In genomic region chr3R:19632685-19633116, dm6 we compare ENCODE assay signal across 1 fruit fly cellular context.
TF ChIP-seq lines count a peak whose summit lies in the region.

Gene CG6231, minus strand, starts transcription at chr3R:19632718.

TF ChIP-seq in whole organism, embryonic, 481 proteins besides CTCF, POLR2A, EP300 and RAD21 (continued from another document and continues in another):
- TF ChIP-seq CG8924 (tag; optimal IDR thresholded peaks at IDR 0.05; lab: Kevin White, UChicago), result no peak
- TF ChIP-seq CG10654 (GFP tag; optimal IDR thresholded peaks at IDR 0.05; lab: Kevin White, UChicago), result no peak
- peak; percentile 30 for TF ChIP-seq ATbp (GFP tag; optimal IDR thresholded peaks at IDR 0.05; lab: Kevin White, UChicago)
- TF ChIP-seq CG18599 (GFP tag; optimal IDR thresholded peaks at IDR 0.05; lab: Kevin White, UChicago), result peak; percentile 25
- no peak for TF ChIP-seq Dek (tag; optimal IDR thresholded peaks at IDR 0.05; lab: Kevin White, UChicago)
- no peak for TF ChIP-seq CG8290 (GFP tag; optimal IDR thresholded peaks at IDR 0.05; lab: Kevin White, UChicago)
- TF ChIP-seq CG8290 (tag; optimal IDR thresholded peaks at IDR 0.05; lab: Kevin White, UChicago), result peak in 1 of 2 experiments; percentile 41
- no peak for TF ChIP-seq CG3065 (GFP tag; optimal IDR thresholded peaks at IDR 0.05; lab: Kevin White, UChicago)
- no peak for TF ChIP-seq tx (GFP tag; optimal IDR thresholded peaks at IDR 0.05; lab: Kevin White, UChicago)
- TF ChIP-seq nau (GFP tag; optimal IDR thresholded peaks at IDR 0.05; lab: Kevin White, UChicago), result no peak
- no peak for TF ChIP-seq CG9727 (GFP tag; optimal IDR thresholded peaks at IDR 0.05; lab: Kevin White, UChicago)
- no peak for TF ChIP-seq CG10267 (tag; optimal IDR thresholded peaks at IDR 0.05; lab: Kevin White, UChicago)
- no peak for TF ChIP-seq nerfin-1 (tag; optimal IDR thresholded peaks at IDR 0.05; lab: Kevin White, UChicago)
- TF ChIP-seq croc (GFP tag; conservative IDR thresholded peaks at IDR 0.05; lab: Robert Waterston, UW), result no peak
- peak; percentile 67 to 75 for TF ChIP-seq Trl (optimal IDR thresholded peaks at IDR 0.05; lab: Kevin White, UChicago)
- no peak for TF ChIP-seq Trl (GFP tag; optimal IDR thresholded peaks at IDR 0.05; lab: Kevin White, UChicago)
- TF ChIP-seq Max (GFP tag; optimal IDR thresholded peaks at IDR 0.05; lab: Kevin White, UChicago), result no peak
- no peak for TF ChIP-seq sisA (GFP tag; IDR thresholded peaks at IDR 0.05; lab: Robert Waterston, UW)
- TF ChIP-seq CG6813 (GFP tag; optimal IDR thresholded peaks at IDR 0.05; lab: Kevin White, UChicago), result no peak
- no peak for TF ChIP-seq luna (GFP tag; optimal IDR thresholded peaks at IDR 0.05; lab: Kevin White, UChicago)
- no peak for TF ChIP-seq CG2120 (GFP tag; optimal IDR thresholded peaks at IDR 0.05; lab: Kevin White, UChicago)
- TF ChIP-seq br (optimal IDR thresholded peaks at IDR 0.05; lab: Kevin White, UChicago), result no peak
- no peak for TF ChIP-seq PHDP (tag; optimal IDR thresholded peaks at IDR 0.05; lab: Kevin White, UChicago)
- TF ChIP-seq CG18476 (GFP tag; optimal IDR thresholded peaks at IDR 0.05; lab: Kevin White, UChicago), result no peak
- no peak for TF ChIP-seq YL-1 (GFP tag; optimal IDR thresholded peaks at IDR 0.05; lab: Kevin White, UChicago)
- no peak for TF ChIP-seq esg (GFP tag; conservative IDR thresholded peaks at IDR 0.05; lab: Robert Waterston, UW)
- no peak for TF ChIP-seq jing (GFP tag; optimal IDR thresholded peaks at IDR 0.05; lab: Kevin White, UChicago)
- no peak for TF ChIP-seq grn (GFP tag; optimal IDR thresholded peaks at IDR 0.05; lab: Kevin White, UChicago)
- no peak for TF ChIP-seq Bteb2 (GFP tag; optimal IDR thresholded peaks at IDR 0.05; lab: Kevin White, UChicago)
- no peak for TF ChIP-seq CG9817 (tag; optimal IDR thresholded peaks at IDR 0.05; lab: Kevin White, UChicago)
- no peak for TF ChIP-seq zfh2 (GFP tag; optimal IDR thresholded peaks at IDR 0.05; lab: Kevin White, UChicago)
- no peak for TF ChIP-seq Hr39 (optimal IDR thresholded peaks at IDR 0.05; lab: Kevin White, UChicago)
- no peak for TF ChIP-seq Mad (GFP tag; optimal IDR thresholded peaks at IDR 0.05; lab: Kevin White, UChicago)
- no peak for TF ChIP-seq gsb-n (tag; optimal IDR thresholded peaks at IDR 0.05; lab: Kevin White, UChicago)
- no peak for TF ChIP-seq Camta (GFP tag; optimal IDR thresholded peaks at IDR 0.05; lab: Kevin White, UChicago)
- no peak for TF ChIP-seq CG8388 (GFP tag; optimal IDR thresholded peaks at IDR 0.05; lab: Kevin White, UChicago)
- TF ChIP-seq jumu (GFP tag; optimal IDR thresholded peaks at IDR 0.05; lab: Kevin White, UChicago), result no peak
- TF ChIP-seq fd64A (GFP tag; optimal IDR thresholded peaks at IDR 0.05; lab: Kevin White, UChicago), result no peak
- TF ChIP-seq Atf3 (GFP tag; optimal IDR thresholded peaks at IDR 0.05; lab: Kevin White, UChicago), result peak; percentile 67
- peak; percentile 92; the same call in 3 of the 4 replicates for TF ChIP-seq chinmo (GFP tag; IDR thresholded peaks at IDR 0.05; lab: Robert Waterston, UW; ENCODE audit: partially characterized antibody)
- no peak for TF ChIP-seq ap (GFP tag; IDR thresholded peaks at IDR 0.05; lab: Robert Waterston, UW)
- no peak for TF ChIP-seq sr (GFP tag; IDR thresholded peaks at IDR 0.05; lab: Robert Waterston, UW)
- no peak for TF ChIP-seq oc (tag; optimal IDR thresholded peaks at IDR 0.05; lab: Kevin White, UChicago)
- TF ChIP-seq CG16815 (GFP tag; optimal IDR thresholded peaks at IDR 0.05; lab: Kevin White, UChicago), result no peak
- TF ChIP-seq CG3726 (GFP tag; IDR thresholded peaks at IDR 0.05; lab: Robert Waterston, UW), result no peak
- TF ChIP-seq CG2875 (GFP tag; optimal IDR thresholded peaks at IDR 0.05; lab: Kevin White, UChicago), result no peak
- TF ChIP-seq Scr (GFP tag; IDR thresholded peaks at IDR 0.05; lab: Robert Waterston, UW; ENCODE audit: partially characterized antibody), result no peak
- no peak for TF ChIP-seq Hr3 (GFP tag; optimal IDR thresholded peaks at IDR 0.05; lab: Kevin White, UChicago)
- TF ChIP-seq h (optimal IDR thresholded peaks at IDR 0.05; lab: Kevin White, UChicago), result no peak
- TF ChIP-seq CG43689 (GFP tag; IDR thresholded peaks at IDR 0.05; lab: Robert Waterston, UW), result no peak
- TF ChIP-seq CG10543 (GFP tag; optimal IDR thresholded peaks at IDR 0.05; lab: Kevin White, UChicago), result peak; percentile 33
- no peak for TF ChIP-seq CG18262 (tag; optimal IDR thresholded peaks at IDR 0.05; lab: Kevin White, UChicago)
- TF ChIP-seq sug (tag; optimal IDR thresholded peaks at IDR 0.05; lab: Kevin White, UChicago), result no peak
- no peak for TF ChIP-seq CG17385 (GFP tag; optimal IDR thresholded peaks at IDR 0.05; lab: Kevin White, UChicago)
- no peak for TF ChIP-seq CG8765 (GFP tag; IDR thresholded peaks at IDR 0.05; lab: Robert Waterston, UW)
- TF ChIP-seq Tbp (GFP tag; optimal IDR thresholded peaks at IDR 0.05; lab: Kevin White, UChicago), result no peak
- TF ChIP-seq schlank (tag; optimal IDR thresholded peaks at IDR 0.05; lab: Kevin White, UChicago), result no peak
- no peak for TF ChIP-seq CG6689 (GFP tag; IDR thresholded peaks at IDR 0.05; lab: Robert Waterston, UW)
- no peak for TF ChIP-seq CG2199 (GFP tag; IDR thresholded peaks at IDR 0.05; lab: Robert Waterston, UW)
- TF ChIP-seq dan (GFP tag; IDR thresholded peaks at IDR 0.05; lab: Robert Waterston, UW), result no peak
- TF ChIP-seq wor (GFP tag; IDR thresholded peaks at IDR 0.05; lab: Robert Waterston, UW), result no peak
- TF ChIP-seq CrebB (tag; optimal IDR thresholded peaks at IDR 0.05; lab: Kevin White, UChicago), result no peak
- TF ChIP-seq CkIIα-i1 (GFP tag; IDR thresholded peaks at IDR 0.05; lab: Robert Waterston, UW), result no peak
- TF ChIP-seq Kr (GFP tag; optimal IDR thresholded peaks at IDR 0.05; lab: Kevin White, UChicago), result no peak
- TF ChIP-seq CG4360 (GFP tag; IDR thresholded peaks at IDR 0.05; lab: Robert Waterston, UW), result no peak
- TF ChIP-seq CG18011 (GFP tag; optimal IDR thresholded peaks at IDR 0.05; lab: Kevin White, UChicago), result no peak
- TF ChIP-seq seq (GFP tag; IDR thresholded peaks at IDR 0.05; lab: Robert Waterston, UW), result no peak
- TF ChIP-seq pzg (GFP tag; optimal IDR thresholded peaks at IDR 0.05; lab: Kevin White, UChicago), result no peak
- TF ChIP-seq vfl (GFP tag; optimal IDR thresholded peaks at IDR 0.05; lab: Kevin White, UChicago), result no peak
- no peak for TF ChIP-seq Oli (tag; optimal IDR thresholded peaks at IDR 0.05; lab: Kevin White, UChicago)
- no peak for TF ChIP-seq HLH4C (GFP tag; IDR thresholded peaks at IDR 0.05; lab: Robert Waterston, UW; ENCODE audit: partially characterized antibody)
- TF ChIP-seq CG14667 (GFP tag; IDR thresholded peaks at IDR 0.05; lab: Robert Waterston, UW), result no peak
- TF ChIP-seq ac (GFP tag; optimal IDR thresholded peaks at IDR 0.05; lab: Kevin White, UChicago), result no peak
- no peak for TF ChIP-seq Blimp-1 (GFP tag; optimal IDR thresholded peaks at IDR 0.05; lab: Kevin White, UChicago)
- no peak for TF ChIP-seq CG32772 (GFP tag; IDR thresholded peaks at IDR 0.05; lab: Robert Waterston, UW)
- no peak for TF ChIP-seq pho (GFP tag; optimal IDR thresholded peaks at IDR 0.05; lab: Kevin White, UChicago)
- TF ChIP-seq dati (GFP tag; IDR thresholded peaks at IDR 0.05; lab: Robert Waterston, UW), result no peak
- no peak for TF ChIP-seq Dip3 (GFP tag; optimal IDR thresholded peaks at IDR 0.05; lab: Kevin White, UChicago)
- TF ChIP-seq HmgZ (tag; optimal IDR thresholded peaks at IDR 0.05; lab: Kevin White, UChicago), result no peak
- TF ChIP-seq CG1529 (GFP tag; optimal IDR thresholded peaks at IDR 0.05; lab: Kevin White, UChicago), result no peak
- no peak for TF ChIP-seq Optix (GFP tag; IDR thresholded peaks at IDR 0.05; lab: Robert Waterston, UW)
- TF ChIP-seq Side (GFP tag; optimal IDR thresholded peaks at IDR 0.05; lab: Kevin White, UChicago), result no peak
- no peak for TF ChIP-seq grau (tag; optimal IDR thresholded peaks at IDR 0.05; lab: Kevin White, UChicago)
- 0 out of 3 replicates have a peak, but pooled peaks have one; percentile 18 for TF ChIP-seq CG7963 (GFP tag; IDR thresholded peaks at IDR 0.05; lab: Robert Waterston, UW; ENCODE audit: partially characterized antibody)
- TF ChIP-seq CG15073 (GFP tag; optimal IDR thresholded peaks at IDR 0.05; lab: Kevin White, UChicago), result no peak
- TF ChIP-seq gfzf (GFP tag; optimal IDR thresholded peaks at IDR 0.05; lab: Kevin White, UChicago), result no peak
- TF ChIP-seq CG12942 (GFP tag; optimal IDR thresholded peaks at IDR 0.05; lab: Kevin White, UChicago), result no peak
- no peak for TF ChIP-seq amos (GFP tag; IDR thresholded peaks at IDR 0.05; lab: Robert Waterston, UW; ENCODE audit: partially characterized antibody)
- no peak for TF ChIP-seq danr (GFP tag; IDR thresholded peaks at IDR 0.05; lab: Robert Waterston, UW)
- no peak for TF ChIP-seq TFAM (GFP tag; optimal IDR thresholded peaks at IDR 0.05; lab: Kevin White, UChicago)
- 0 out of 3 replicates have a peak, but pooled peaks have one; percentile 32 for TF ChIP-seq CG6791 (GFP tag; IDR thresholded peaks at IDR 0.05; lab: Robert Waterston, UW; ENCODE audit: partially characterized antibody)
- TF ChIP-seq CG6654 (GFP tag; optimal IDR thresholded peaks at IDR 0.05; lab: Kevin White, UChicago), result no peak
- TF ChIP-seq emc (GFP tag; optimal IDR thresholded peaks at IDR 0.05; lab: Kevin White, UChicago), result no peak
- TF ChIP-seq Rx (GFP tag; IDR thresholded peaks at IDR 0.05; lab: Robert Waterston, UW), result no peak
- no peak for TF ChIP-seq CG11093 (GFP tag; IDR thresholded peaks at IDR 0.05; lab: Robert Waterston, UW)
- no peak for TF ChIP-seq ci (GFP tag; IDR thresholded peaks at IDR 0.05; lab: Robert Waterston, UW)
- TF ChIP-seq CG13624 (GFP tag; optimal IDR thresholded peaks at IDR 0.05; lab: Kevin White, UChicago), result no peak
- no peak for TF ChIP-seq CG31365 (tag; optimal IDR thresholded peaks at IDR 0.05; lab: Kevin White, UChicago)
- no peak for TF ChIP-seq pfk (GFP tag; optimal IDR thresholded peaks at IDR 0.05; lab: Kevin White, UChicago)
- TF ChIP-seq Sox100B (GFP tag; optimal IDR thresholded peaks at IDR 0.05; lab: Kevin White, UChicago), result no peak
- no peak for TF ChIP-seq NC2β (GFP tag; optimal IDR thresholded peaks at IDR 0.05; lab: Kevin White, UChicago)
- TF ChIP-seq bcd (GFP tag; optimal IDR thresholded peaks at IDR 0.05; lab: Kevin White, UChicago), result no peak
- peak; percentile 35; the same call in 1 of the 3 replicates for TF ChIP-seq CG16813 (GFP tag; IDR thresholded peaks at IDR 0.05; lab: Robert Waterston, UW; ENCODE audit: partially characterized antibody)
- TF ChIP-seq sens-2 (GFP tag; IDR thresholded peaks at IDR 0.05; lab: Robert Waterston, UW), result no peak
- no peak for TF ChIP-seq cato (GFP tag; optimal IDR thresholded peaks at IDR 0.05; lab: Kevin White, UChicago; ENCODE audit: borderline replicate concordance)
- TF ChIP-seq Atf6 (GFP tag; IDR thresholded peaks at IDR 0.05; lab: Robert Waterston, UW), result no peak
- TF ChIP-seq Neu2 (GFP tag; optimal IDR thresholded peaks at IDR 0.05; lab: Kevin White, UChicago; ENCODE audit: borderline replicate concordance), result no peak
- TF ChIP-seq CG1603 (tag; optimal IDR thresholded peaks at IDR 0.05; lab: Kevin White, UChicago), result no peak
- no peak for TF ChIP-seq z (GFP tag; IDR thresholded peaks at IDR 0.05; lab: Robert Waterston, UW)
- no peak for TF ChIP-seq Meics (GFP tag; optimal IDR thresholded peaks at IDR 0.05; lab: Kevin White, UChicago)
- TF ChIP-seq Spps (tag; optimal IDR thresholded peaks at IDR 0.05; lab: Kevin White, UChicago), result no peak
- no peak for TF ChIP-seq Dfd (GFP tag; optimal IDR thresholded peaks at IDR 0.05; lab: Kevin White, UChicago)
- TF ChIP-seq CG14710 (tag; optimal IDR thresholded peaks at IDR 0.05; lab: Kevin White, UChicago), result no peak
- TF ChIP-seq ranshi (GFP tag; IDR thresholded peaks at IDR 0.05; lab: Robert Waterston, UW), result 0 out of 2 replicates have a peak, but pooled peaks have one; percentile 14
- peak; percentile 62 for TF ChIP-seq abd-A (tag; optimal IDR thresholded peaks at IDR 0.05; lab: Kevin White, UChicago)
- TF ChIP-seq D19A (tag; optimal IDR thresholded peaks at IDR 0.05; lab: Kevin White, UChicago), result no peak
- TF ChIP-seq CG3995 (GFP tag; optimal IDR thresholded peaks at IDR 0.05; lab: Kevin White, UChicago), result no peak
- no peak for TF ChIP-seq klu (GFP tag; IDR thresholded peaks at IDR 0.05; lab: Robert Waterston, UW)
- no peak for TF ChIP-seq Bdp1 (GFP tag; optimal IDR thresholded peaks at IDR 0.05; lab: Kevin White, UChicago)
- no peak for TF ChIP-seq ham (GFP tag; IDR thresholded peaks at IDR 0.05; lab: Robert Waterston, UW)
- TF ChIP-seq CG7556 (GFP tag; optimal IDR thresholded peaks at IDR 0.05; lab: Kevin White, UChicago), result no peak
- TF ChIP-seq Six4 (GFP tag; optimal IDR thresholded peaks at IDR 0.05; lab: Kevin White, UChicago), result no peak
- no peak for TF ChIP-seq CG1024 (GFP tag; IDR thresholded peaks at IDR 0.05; lab: Robert Waterston, UW)
- TF ChIP-seq Gsc (GFP tag; IDR thresholded peaks at IDR 0.05; lab: Robert Waterston, UW), result no peak
- no peak for TF ChIP-seq HHEX (GFP tag; optimal IDR thresholded peaks at IDR 0.05; lab: Kevin White, UChicago)
- 0 out of 3 replicates have a peak, but pooled peaks have one; percentile 10 for TF ChIP-seq Dbx (GFP tag; IDR thresholded peaks at IDR 0.05; lab: Robert Waterston, UW)
- TF ChIP-seq Dll (GFP tag; IDR thresholded peaks at IDR 0.05; lab: Robert Waterston, UW; ENCODE audit: partially characterized antibody), result peak; percentile 41; the same call in 1 of the 4 replicates
- TF ChIP-seq BEAF-32 (GFP tag; optimal IDR thresholded peaks at IDR 0.05; lab: Kevin White, UChicago), result no peak
- no peak for TF ChIP-seq Myb (GFP tag; optimal IDR thresholded peaks at IDR 0.05; lab: Kevin White, UChicago)
- no peak for TF ChIP-seq CG12744 (GFP tag; optimal IDR thresholded peaks at IDR 0.05; lab: Kevin White, UChicago)
- no peak; the same call in 3 of the 4 replicates for TF ChIP-seq Gug (GFP tag; IDR thresholded peaks at IDR 0.05; lab: Robert Waterston, UW)
- no peak for TF ChIP-seq p53 (GFP tag; optimal IDR thresholded peaks at IDR 0.05; lab: Kevin White, UChicago)
- peak; percentile 18 for TF ChIP-seq zf30C (GFP tag; optimal IDR thresholded peaks at IDR 0.05; lab: Kevin White, UChicago)
- TF ChIP-seq kah (GFP tag; optimal IDR thresholded peaks at IDR 0.05; lab: Kevin White, UChicago), result no peak
- no peak for TF ChIP-seq CG12659 (GFP tag; optimal IDR thresholded peaks at IDR 0.05; lab: Kevin White, UChicago)
- TF ChIP-seq CG12104 (GFP tag; optimal IDR thresholded peaks at IDR 0.05; lab: Kevin White, UChicago), result no peak
- no peak for TF ChIP-seq CG7839 (tag; optimal IDR thresholded peaks at IDR 0.05; lab: Kevin White, UChicago)
- TF ChIP-seq CG4707 (GFP tag; optimal IDR thresholded peaks at IDR 0.05; lab: Kevin White, UChicago), result no peak
